Worm (Caenorhabditis elegans): Measurements from ENCODE around the gene C49F8.3.

- no peak for TF ChIP-seq pha-4 (GFP tag; IDR thresholded peaks at IDR 0.05)
- TF ChIP-seq pha-4 (tag; optimal IDR thresholded peaks at IDR 0.05) = no peak
- no peak for TF ChIP-seq zag-1 (tag; optimal IDR thresholded peaks at IDR 0.05)
- TF ChIP-seq lin-13 (GFP tag; optimal IDR thresholded peaks at IDR 0.05) = no peak
- TF ChIP-seq aha-1 (tag) = peak; percentile 95
- no peak for TF ChIP-seq mdl-1 (tag; optimal IDR thresholded peaks at IDR 0.05)
- no peak for TF ChIP-seq attf-4 (tag; optimal IDR thresholded peaks at IDR 0.05)
- no peak for TF ChIP-seq dmd-8 (GFP tag; IDR thresholded peaks at IDR 0.05)
- TF ChIP-seq fkh-10 (GFP tag; optimal IDR thresholded peaks at IDR 0.05) = no peak
- TF ChIP-seq ZK546.5 (tag; optimal IDR thresholded peaks at IDR 0.05) = no peak
- TF ChIP-seq egl-43 (GFP tag; IDR thresholded peaks at IDR 0.05) = no peak
- TF ChIP-seq nhr-42 (GFP tag; IDR thresholded peaks at IDR 0.05) = no peak
- no peak for TF ChIP-seq rbr-2 (tag; optimal IDR thresholded peaks at IDR 0.05)
Observed at ce11 chrX:13380988-13381742, 6.2 kb downstream of the C49F8.3 start.

All from whole organism, L4 larva.